Worm (Caenorhabditis elegans): ENCODE results near the gene F32F2.4.

F32F2.4 gene

DNA sequence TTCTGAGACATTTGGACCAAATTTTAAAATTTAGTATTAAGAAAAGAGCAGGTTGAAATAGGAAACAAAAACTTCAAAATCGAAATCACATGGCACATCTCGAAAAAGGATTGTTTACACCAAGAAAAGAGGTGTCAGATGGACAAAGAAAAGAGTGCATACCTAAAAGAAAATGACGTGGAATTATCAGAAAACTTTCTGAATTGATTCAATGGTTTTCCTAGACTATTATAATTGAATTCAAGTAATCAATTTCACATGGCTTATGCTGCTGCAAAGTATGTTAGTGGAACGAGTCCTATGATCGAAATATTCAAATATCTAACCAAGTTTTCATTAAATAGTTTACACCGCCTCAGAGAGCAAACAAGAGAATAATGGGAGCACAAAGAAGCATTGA lies 23.2 kb upstream of the F32F2.4 start:
- TF ChIP-seq nhr-129 (tag; optimal IDR thresholded peaks at IDR 0.05) (no peak), C34F6.9 (tag; optimal IDR thresholded peaks at IDR 0.05) (peak; percentile 33), ceh-16 (tag; optimal IDR thresholded peaks at IDR 0.05) (no peak), lsy-2 (tag; optimal IDR thresholded peaks at IDR 0.05) (peak in 1 of 2 experiments; percentile 40)

DNA sequence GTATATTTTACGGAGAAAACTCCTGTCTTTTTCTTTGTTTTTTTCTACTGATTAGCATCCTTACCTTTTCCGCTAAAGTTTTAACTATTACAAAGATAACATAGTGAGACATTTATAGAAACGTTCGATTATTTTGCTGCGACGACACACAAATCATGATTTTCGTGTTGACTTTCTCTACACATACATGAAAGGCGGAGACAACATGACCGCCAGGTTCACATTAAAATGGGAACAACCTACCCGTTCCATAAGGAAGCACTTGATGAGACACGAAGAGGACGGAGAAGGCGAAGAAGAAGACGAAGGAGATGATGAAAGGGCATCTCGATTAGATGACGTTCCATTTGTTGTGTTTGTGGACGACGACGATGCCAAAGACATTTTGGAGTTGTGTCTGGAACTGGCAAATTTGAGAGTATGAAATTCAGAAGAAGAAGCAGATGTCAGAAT lies 17.1 kb upstream of the F32F2.4 start, which contains the start of gene C34D1.4:
TSS of gene C34D1.4 (minus strand) at position 403 of the 453 bp plus-strand sequence.
- TF ChIP-seq blmp-1 (tag; optimal IDR thresholded peaks at IDR 0.05; ENCODE audit: insufficient read depth) (peak; percentile 69), nhr-25 (tag; optimal IDR thresholded peaks at IDR 0.05) (peak; percentile 23), ztf-11 (tag; optimal IDR thresholded peaks at IDR 0.05) (no peak)

DNA sequence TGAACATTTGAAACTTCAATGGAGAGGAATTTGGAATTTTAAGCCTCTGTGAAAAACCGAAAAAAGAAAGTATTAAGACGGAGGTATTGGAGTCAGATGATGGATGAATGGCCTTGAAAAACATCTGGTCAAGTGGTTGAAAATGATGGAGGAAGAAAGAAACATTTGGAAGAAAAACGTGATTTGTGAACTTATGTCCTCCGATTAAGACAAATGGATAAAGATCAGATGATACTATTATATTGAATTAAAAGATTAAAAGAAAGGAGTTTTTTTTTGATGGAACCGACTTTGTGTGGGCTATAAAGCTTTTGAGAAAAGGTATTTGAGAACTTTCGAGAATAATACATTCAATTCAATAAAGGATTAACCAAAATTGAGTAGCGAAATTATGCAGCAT lies 16.5 kb upstream of the F32F2.4 start:
- TF ChIP-seq lsy-2 (tag; optimal IDR thresholded peaks at IDR 0.05) (peak in 1 of 2 experiments; percentile 18), unc-39 (tag; optimal IDR thresholded peaks at IDR 0.05) (no peak), ztf-11 (tag; optimal IDR thresholded peaks at IDR 0.05) (no peak), alr-1 (tag; optimal IDR thresholded peaks at IDR 0.05) (no peak), Y55F3AM.14 (GFP tag; optimal IDR thresholded peaks at IDR 0.05) (no peak), lin-13 (GFP tag; optimal IDR thresholded peaks at IDR 0.05) (no peak), nhr-10 (tag; optimal IDR thresholded peaks at IDR 0.05) (no peak), sma-3 (GFP tag; optimal IDR thresholded peaks at IDR 0.05) (no peak), nhr-21 (tag; optimal IDR thresholded peaks at IDR 0.05) (no peak), mab-5 (tag; optimal IDR thresholded peaks at IDR 0.05) (no peak), elt-3 (tag; optimal IDR thresholded peaks at IDR 0.05) (no peak), blmp-1 (tag; optimal IDR thresholded peaks at IDR 0.05; ENCODE audit: insufficient read depth) (no peak), skn-1 (tag; optimal IDR thresholded peaks at IDR 0.05) (no peak), F13H6.1 (tag; optimal IDR thresholded peaks at IDR 0.05) (no peak), ztf-4 (tag; optimal IDR thresholded peaks at IDR 0.05) (no peak), nhr-12 (tag; optimal IDR thresholded peaks at IDR 0.05) (no peak), snpc-4 (tag; optimal IDR thresholded peaks at IDR 0.05) (no peak), nhr-25 (tag; optimal IDR thresholded peaks at IDR 0.05) (peak; percentile 80), mdl-1 (tag; optimal IDR thresholded peaks at IDR 0.05) (no peak), egl-27 (tag; optimal IDR thresholded peaks at IDR 0.05) (peak; percentile 2), R02D3.7 (tag; optimal IDR thresholded peaks at IDR 0.05) (no peak), ZK546.5 (tag; optimal IDR thresholded peaks at IDR 0.05) (no peak), sem-4 (tag; optimal IDR thresholded peaks at IDR 0.05) (peak; percentile 34), ceh-82 (tag; optimal IDR thresholded peaks at IDR 0.05) (no peak), unc-62 (GFP tag; optimal IDR thresholded peaks at IDR 0.05) (no peak), crh-2 (tag; optimal IDR thresholded peaks at IDR 0.05) (no peak), nhr-129 (tag; optimal IDR thresholded peaks at IDR 0.05) (peak; percentile 9), ceh-16 (tag; optimal IDR thresholded peaks at IDR 0.05) (no peak), aly-2 (tag; optimal IDR thresholded peaks at IDR 0.05) (no peak), zag-1 (tag; optimal IDR thresholded peaks at IDR 0.05) (no peak), unc-55 (GFP tag; optimal IDR thresholded peaks at IDR 0.05) (peak; percentile 49), peb-1 (tag; optimal IDR thresholded peaks at IDR 0.05) (no peak), mbf-1 (tag; optimal IDR thresholded peaks at IDR 0.05) (no peak), nhr-77 (tag; optimal IDR thresholded peaks at IDR 0.05) (no peak), nhr-6 (tag; optimal IDR thresholded peaks at IDR 0.05) (no peak), C34F6.9 (tag; optimal IDR thresholded peaks at IDR 0.05) (no peak), ama-1 (optimal IDR thresholded peaks at IDR 0.05) (no peak), nhr-23 (tag; optimal IDR thresholded peaks at IDR 0.05) (no peak), gmeb-1 (tag; optimal IDR thresholded peaks at IDR 0.05) (no peak), sma-9 (GFP tag; optimal IDR thresholded peaks at IDR 0.05) (peak; percentile 71), sma-9 (tag; optimal IDR thresholded peaks at IDR 0.05) (no peak), lin-39 (tag; optimal IDR thresholded peaks at IDR 0.05) (no peak), dmd-4 (tag; optimal IDR thresholded peaks at IDR 0.05) (no peak), fos-1 (tag; optimal IDR thresholded peaks at IDR 0.05) (no peak)

All from whole organism, L2 larva.